Worm (Caenorhabditis elegans): Measurements from ENCODE around the gene D2023.6.

DNA sequence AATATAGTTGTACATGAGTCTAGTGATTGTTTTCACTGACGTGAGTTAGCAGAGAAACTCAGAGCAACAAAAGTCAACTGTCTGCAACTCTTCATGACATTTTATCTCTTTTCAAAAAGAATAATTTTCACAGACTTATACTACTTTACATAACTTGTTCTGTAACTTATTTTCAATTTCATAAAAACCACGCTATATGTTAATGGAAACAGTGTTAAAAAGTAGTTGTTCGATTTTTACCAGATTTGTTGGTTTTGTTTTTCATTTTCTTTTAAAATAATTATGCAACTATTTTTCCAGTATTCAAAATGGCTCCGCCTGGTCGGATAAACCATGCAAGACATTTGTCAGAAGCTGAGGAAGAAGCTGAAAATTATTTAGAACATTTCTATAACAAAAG is 47.9 kb downstream of the D2023.6 start, which contains the start of gene sulp-4:
- TF ChIP-seq nhr-77 (tag; optimal IDR thresholded peaks at IDR 0.05) (no peak), blmp-1 (tag; optimal IDR thresholded peaks at IDR 0.05; ENCODE audit: insufficient read depth) (no peak), nhr-10 (tag; optimal IDR thresholded peaks at IDR 0.05) (no peak), lsy-2 (tag; optimal IDR thresholded peaks at IDR 0.05) (no peak), unc-62 (GFP tag; optimal IDR thresholded peaks at IDR 0.05) (no peak), ceh-82 (tag; optimal IDR thresholded peaks at IDR 0.05) (no peak), ama-1 (optimal IDR thresholded peaks at IDR 0.05) (no peak), aly-2 (tag; optimal IDR thresholded peaks at IDR 0.05) (no peak), unc-55 (GFP tag; optimal IDR thresholded peaks at IDR 0.05) (no peak), lin-13 (GFP tag; optimal IDR thresholded peaks at IDR 0.05) (no peak), nhr-12 (tag; optimal IDR thresholded peaks at IDR 0.05) (no peak), mbf-1 (tag; optimal IDR thresholded peaks at IDR 0.05) (no peak)
